Fruit fly (Drosophila melanogaster) whole organism, embryonic: Measurements from ENCODE around the gene CG43251.

Source experiments
- Adf1 ChIP-seq: fragments of 200-800 bp; sonication (Bioruptor generic); IDR thresholded peaks from 2 replicates; pipeline ENCODE4 v1.3.6; 2022; ENCODE audit warnings: missing biosample characterization, missing genetic modification characterization
- Asciz ChIP-seq: fragments of 200-800 bp; sonication (Bioruptor generic); optimal IDR thresholded peaks from 2 replicates; lab custom pipeline; 2017; ENCODE audit warnings: missing biosample characterization, mild to moderate bottlenecking, missing genetic modification characterization, missing genetic modification reagents
- Atf6 ChIP-seq: fragments of 200-800 bp; sonication (Bioruptor generic); IDR thresholded peaks from 2 replicates; pipeline ENCODE4 v1.3.6; 2022; ENCODE audit warnings: missing biosample characterization, missing genetic modification characterization
- B-H2 ChIP-seq: fragments of 200-800 bp; sonication (Bioruptor generic); optimal IDR thresholded peaks from 2 replicates; lab custom pipeline; 2018; ENCODE audit warnings: missing biosample characterization, mild to moderate bottlenecking, missing genetic modification characterization
- CG10267 ChIP-seq: fragments of 200-800 bp; sonication (Bioruptor generic); optimal IDR thresholded peaks from 2 replicates; lab custom pipeline; 2018; ENCODE audit warnings: missing biosample characterization, mild to moderate bottlenecking, missing genetic modification characterization, moderate library complexity
- CG10654 ChIP-seq: fragments of 200-800 bp; sonication (Bioruptor generic); optimal IDR thresholded peaks from 2 replicates; lab custom pipeline; 2016; ENCODE audit warnings: missing biosample characterization, missing genetic modification characterization
- CG11085 ChIP-seq: fragments of 200-800 bp; sonication (Bioruptor generic); IDR thresholded peaks from 2 replicates; pipeline ENCODE4 v1.3.6; 2022; ENCODE audit warnings: missing biosample characterization, missing genetic modification characterization
- CG11093 ChIP-seq: fragments of 200-800 bp; sonication (Bioruptor generic); IDR thresholded peaks from 3 replicates; pipeline ENCODE4 v1.3.6; 2022; ENCODE audit warnings: missing biosample characterization, missing genetic modification characterization
- CG11247 ChIP-seq: fragments of 200-800 bp; sonication (Bioruptor generic); IDR thresholded peaks from 2 replicates; pipeline ENCODE4 v1.3.6; 2022; ENCODE audit warnings: missing biosample characterization, missing genetic modification characterization
- CG11504 ChIP-seq: fragments of 200-800 bp; sonication (Bioruptor generic); optimal IDR thresholded peaks from 3 replicates; lab custom pipeline; 2019; ENCODE audit warnings: missing biosample characterization, mild to moderate bottlenecking, missing genetic modification characterization, moderate library complexity
- CG11695 ChIP-seq: fragments of 200-800 bp; sonication (Bioruptor generic); IDR thresholded peaks from 3 replicates; pipeline ENCODE4 v1.3.6; 2022; ENCODE audit warnings: missing biosample characterization, missing genetic modification characterization
- CG12391 ChIP-seq: fragments of 200-800 bp; sonication (Bioruptor generic); optimal IDR thresholded peaks from 3 replicates; lab custom pipeline; 2018; ENCODE audit warnings: missing biosample characterization, mild to moderate bottlenecking, missing genetic modification characterization, moderate library complexity
- CG12942 ChIP-seq: fragments of 200-800 bp; sonication (Bioruptor generic); optimal IDR thresholded peaks from 3 replicates; lab custom pipeline; 2016; ENCODE audit warnings: missing biosample characterization, missing genetic modification characterization
- CG14014 ChIP-seq: fragments of 200-800 bp; sonication (Bioruptor generic); IDR thresholded peaks from 2 replicates; pipeline ENCODE4 v1.3.6; 2022; ENCODE audit warnings: missing biosample characterization, missing genetic modification characterization
- CG17328 ChIP-seq: fragments of 200-800 bp; sonication (Bioruptor generic); IDR thresholded peaks from 2 replicates; pipeline ENCODE4 v1.3.6; 2022; ENCODE audit warnings: missing biosample characterization, missing genetic modification characterization
- CG31388 ChIP-seq: fragments of 200-800 bp; sonication (Bioruptor generic); optimal IDR thresholded peaks from 2 replicates; lab custom pipeline; 2016; ENCODE audit warnings: missing biosample characterization, missing genetic modification characterization
- CG6654 ChIP-seq: fragments of 200-800 bp; sonication (Bioruptor generic); optimal IDR thresholded peaks from 2 replicates; lab custom pipeline; 2017; ENCODE audit warnings: missing biosample characterization, mild to moderate bottlenecking, missing genetic modification characterization
- CG8290 ChIP-seq, 3 experiments: fragments of 200-800 bp; sonication (Bioruptor generic); optimal IDR thresholded peaks; 2 replicates each; lab custom pipeline; 2016 to 2019; ENCODE audit warnings: missing biosample characterization in 3 of 3, missing genetic modification characterization in 3 of 3, mild to moderate bottlenecking in 2 of 3, moderate library complexity in 1 of 3
- CG9609 ChIP-seq: fragments of 200-800 bp; sonication (Bioruptor generic); optimal IDR thresholded peaks from 3 replicates; lab custom pipeline; 2016; ENCODE audit warnings: missing biosample characterization, missing genetic modification characterization
- CHES-1-like ChIP-seq: fragments of 200-800 bp; sonication (Bioruptor generic); optimal IDR thresholded peaks from 2 replicates; lab custom pipeline; 2016; ENCODE audit warnings: missing biosample characterization, missing genetic modification characterization
- Dll ChIP-seq: fragments of 200-800 bp; sonication (Bioruptor generic); IDR thresholded peaks from 4 replicates; pipeline ENCODE4 v1.3.6; 2022; ENCODE audit warnings: missing biosample characterization, missing genetic modification characterization; ENCODE audit not compliant: partially characterized antibody
- Doc3 ChIP-seq: fragments of 200-800 bp; sonication (Bioruptor generic); IDR thresholded peaks from 3 replicates; pipeline ENCODE4 v1.3.6; 2022; ENCODE audit warnings: missing biosample characterization, missing genetic modification characterization; ENCODE audit not compliant: partially characterized antibody
- Elba2 ChIP-seq: fragments of 200-800 bp; sonication (Bioruptor generic); optimal IDR thresholded peaks from 3 replicates; lab custom pipeline; 2016; ENCODE audit warnings: missing biosample characterization, missing genetic modification characterization
- Ets65A ChIP-seq: fragments of 200-800 bp; sonication (Bioruptor generic); peaks from one replicate; lab custom pipeline; 2016; ENCODE audit warnings: missing biosample characterization, missing genetic modification characterization
- Ets97D ChIP-seq: fragments of 200-800 bp; sonication (Bioruptor generic); optimal IDR thresholded peaks from 3 replicates; lab custom pipeline; 2016; ENCODE audit warnings: missing biosample characterization, missing genetic modification characterization
- Med ChIP-seq: fragments of 200-800 bp; sonication (Bioruptor generic); peaks from one replicate; lab custom pipeline; 2016; ENCODE audit warnings: missing biosample characterization, missing genetic modification characterization, mild to moderate bottlenecking, inconsistent platforms, moderate library complexity
- Mrtf ChIP-seq: fragments of 200-800 bp; sonication (Bioruptor generic); IDR thresholded peaks from 3 replicates; pipeline ENCODE4 v1.3.6; 2022; ENCODE audit warnings: missing biosample characterization, missing genetic modification characterization
- Oli ChIP-seq: fragments of 200-800 bp; sonication (Bioruptor generic); optimal IDR thresholded peaks from 2 replicates; lab custom pipeline; 2018; ENCODE audit warnings: missing biosample characterization, mild to moderate bottlenecking, missing genetic modification characterization, moderate library complexity
- Rfx ChIP-seq: fragments of 200-800 bp; sonication (Bioruptor generic); IDR thresholded peaks from 2 replicates; pipeline ENCODE4 v1.3.6; 2022; ENCODE audit warnings: missing biosample characterization, missing genetic modification characterization
- ab ChIP-seq: fragments of 200-800 bp; sonication (Bioruptor generic); optimal IDR thresholded peaks from 2 replicates; lab custom pipeline; 2016; ENCODE audit warnings: missing biosample characterization, missing genetic modification characterization
- al ChIP-seq: fragments of 200-800 bp; sonication (Bioruptor generic); IDR thresholded peaks from 2 replicates; pipeline ENCODE4 v1.3.6; 2022; ENCODE audit warnings: missing biosample characterization, missing genetic modification characterization
- amos ChIP-seq: fragments of 200-800 bp; sonication (Bioruptor generic); IDR thresholded peaks from 2 replicates; pipeline ENCODE4 v1.3.6; 2022; ENCODE audit warnings: missing biosample characterization, missing genetic modification characterization; ENCODE audit not compliant: partially characterized antibody
- ara ChIP-seq: fragments of 200-800 bp; sonication (Bioruptor generic); IDR thresholded peaks from 2 replicates; pipeline ENCODE4 v1.3.6; 2022; ENCODE audit warnings: missing biosample characterization, missing genetic modification characterization
- ash1 ChIP-seq: fragments of 200-800 bp; sonication (Bioruptor generic); optimal IDR thresholded peaks from 2 replicates; lab custom pipeline; 2018; ENCODE audit warnings: missing biosample characterization, mild to moderate bottlenecking, missing genetic modification characterization
- cg ChIP-seq: fragments of 200-800 bp; sonication (Bioruptor generic); optimal IDR thresholded peaks from 3 replicates; lab custom pipeline; 2019; ENCODE audit warnings: missing biosample characterization, mild to moderate bottlenecking, missing genetic modification characterization, moderate library complexity
- crc ChIP-seq: fragments of 200-800 bp; sonication (Bioruptor generic); optimal IDR thresholded peaks from 2 replicates; lab custom pipeline; 2016; ENCODE audit warnings: missing biosample characterization, missing genetic modification characterization
- dmrt11E ChIP-seq: fragments of 200-800 bp; sonication (Bioruptor generic); optimal IDR thresholded peaks from 3 replicates; lab custom pipeline; 2018; ENCODE audit warnings: missing biosample characterization, mild to moderate bottlenecking, missing genetic modification characterization, moderate library complexity
- emc ChIP-seq: fragments of 200-800 bp; sonication (Bioruptor generic); optimal IDR thresholded peaks from 2 replicates; lab custom pipeline; 2016; ENCODE audit warnings: missing biosample characterization, missing genetic modification characterization
- ewg ChIP-seq: fragments of 200-800 bp; sonication (Bioruptor generic); optimal IDR thresholded peaks from 3 replicates; lab custom pipeline; 2017; ENCODE audit warnings: mild to moderate bottlenecking, missing biosample characterization, missing genetic modification reagents, missing genetic modification characterization
- gro ChIP-seq: fragments of 200-800 bp; sonication (Bioruptor generic); optimal IDR thresholded peaks from 2 replicates; lab custom pipeline; 2016; ENCODE audit warnings: missing biosample characterization, missing genetic modification characterization
- gsb-n ChIP-seq: fragments of 200-800 bp; sonication (Bioruptor generic); optimal IDR thresholded peaks from 3 replicates; lab custom pipeline; 2018; ENCODE audit warnings: missing biosample characterization, mild to moderate bottlenecking, missing genetic modification characterization
- lov ChIP-seq, 2 experiments: fragments of 200-800 bp in 1 of 2; fragments of >200 bp in 1 of 2; sonication (Bioruptor generic) in 1 of 2; IDR thresholded peaks in 1 of 2; optimal IDR thresholded peaks in 1 of 2; 2 replicates in 1 of 2; 3 replicates in 1 of 2; pipeline versions ENCODE4 v1.3.6 to Lab custom; 2017 to 2022; ENCODE audit warnings: missing biosample characterization in 1 of 2, missing genetic modification characterization in 1 of 2
- rib ChIP-seq: fragments of 200-800 bp; sonication (Bioruptor generic); IDR thresholded peaks from 2 replicates; pipeline ENCODE4 v1.3.6; 2022; ENCODE audit warnings: missing biosample characterization, missing genetic modification characterization
- schlank ChIP-seq: fragments of 200-800 bp; sonication (Bioruptor generic); optimal IDR thresholded peaks from 2 replicates; lab custom pipeline; 2018; ENCODE audit warnings: missing biosample characterization, mild to moderate bottlenecking, missing genetic modification characterization
- sd ChIP-seq: fragments of 200-800 bp; sonication (Bioruptor generic); optimal IDR thresholded peaks from 3 replicates; lab custom pipeline; 2018; ENCODE audit warnings: missing biosample characterization, mild to moderate bottlenecking, missing genetic modification characterization, moderate library complexity
- shn ChIP-seq: fragments of 200-800 bp; sonication (Bioruptor generic); optimal IDR thresholded peaks from 3 replicates; lab custom pipeline; 2016; ENCODE audit warnings: missing biosample characterization, missing genetic modification characterization
- stc ChIP-seq: fragments of 200-800 bp; sonication (Bioruptor generic); IDR thresholded peaks from 2 replicates; pipeline ENCODE4 v1.3.6; 2022; ENCODE audit warnings: missing biosample characterization, missing genetic modification characterization
- trem ChIP-seq: fragments of 200-800 bp; optimal IDR thresholded peaks from 3 replicates; lab custom pipeline; 2019; ENCODE audit warnings: missing biosample characterization, mild to moderate bottlenecking, missing genetic modification characterization, moderate library complexity
- tup ChIP-seq: fragments of 200-800 bp; sonication (Bioruptor generic); optimal IDR thresholded peaks from 2 replicates; lab custom pipeline; 2016; ENCODE audit warnings: missing biosample characterization, mild to moderate bottlenecking, missing genetic modification characterization, moderate library complexity

The CG43251 gene

dm6 chr3L:20733530-20734257, 25.0 kb upstream of the CG43251 start (continued):
- no peak for TF ChIP-seq gsb-n (tag; lab: Kevin White, UChicago)
- TF ChIP-seq CG12942 (GFP tag; lab: Kevin White, UChicago), result no peak
- peak; percentile 35 for TF ChIP-seq cg (GFP tag; lab: Kevin White, UChicago)
- TF ChIP-seq B-H2 (GFP tag; lab: Kevin White, UChicago), result no peak
- no peak for TF ChIP-seq tup
- TF ChIP-seq CG11247 (GFP tag; lab: Robert Waterston, UW), result no peak
- no peak for TF ChIP-seq stc (GFP tag; lab: Robert Waterston, UW)
- TF ChIP-seq CG6654, result no peak
- TF ChIP-seq CG11085 (GFP tag; lab: Robert Waterston, UW), result no peak
- TF ChIP-seq Doc3 (GFP tag; lab: Robert Waterston, UW), result no peak
- no peak for TF ChIP-seq Asciz
- no peak for TF ChIP-seq CG10654
- TF ChIP-seq CG11093 (GFP tag; lab: Robert Waterston, UW), result no peak
- no peak for TF ChIP-seq Elba2 (GFP tag; lab: Kevin White, UChicago)
- TF ChIP-seq CHES-1-like (GFP tag; lab: Kevin White, UChicago), result no peak
- no peak for TF ChIP-seq gro (GFP tag; lab: Kevin White, UChicago)
- 0 out of 2 replicates have a peak, but pooled peaks have one; percentile 24 for TF ChIP-seq rib (GFP tag; lab: Robert Waterston, UW)
- peak; percentile 31 for TF ChIP-seq Ets65A (GFP tag; lab: Kevin White, UChicago)
- TF ChIP-seq CG17328 (GFP tag; lab: Robert Waterston, UW), result no peak
- TF ChIP-seq Rfx (GFP tag; lab: Robert Waterston, UW), result peak; percentile 59; the same call in 1 of the 2 replicates
- peak; percentile 9 for TF ChIP-seq sd (tag; lab: Kevin White, UChicago)
- TF ChIP-seq CG8290 (GFP tag; optimal IDR thresholded peaks at IDR 0.05; lab: Kevin White, UChicago), result no peak
- peak in 1 of 2 experiments; percentile 17 for TF ChIP-seq CG8290 (tag; optimal IDR thresholded peaks at IDR 0.05; lab: Kevin White, UChicago)
- peak; percentile 24; the same call in 1 of the 2 replicates for TF ChIP-seq CG14014 (GFP tag; lab: Robert Waterston, UW)
- TF ChIP-seq ara, result no peak
- no peak for TF ChIP-seq CG11695 (GFP tag; lab: Robert Waterston, UW)
- TF ChIP-seq schlank (tag; lab: Kevin White, UChicago), result no peak
- TF ChIP-seq Mrtf, result no peak
- no peak for TF ChIP-seq CG10267 (tag; lab: Kevin White, UChicago)
- TF ChIP-seq ewg (GFP tag; lab: Kevin White, UChicago), result no peak
- TF ChIP-seq emc, result no peak
- TF ChIP-seq amos (GFP tag; lab: Robert Waterston, UW), result no peak
- peak; percentile 52 for TF ChIP-seq Med (GFP tag; lab: Kevin White, UChicago)
- TF ChIP-seq crc (GFP tag; lab: Kevin White, UChicago), result no peak
- no peak for TF ChIP-seq dmrt11E (tag; lab: Kevin White, UChicago)
- TF ChIP-seq Ets97D, result no peak
- no peak for TF ChIP-seq Dll (GFP tag; lab: Robert Waterston, UW)
- no peak for TF ChIP-seq ab
- TF ChIP-seq CG12391 (tag; lab: Kevin White, UChicago), result no peak
- TF ChIP-seq shn, result no peak
- TF ChIP-seq lov (optimal IDR thresholded peaks at IDR 0.05; lab: Kevin White, UChicago), result no peak
- no peak for TF ChIP-seq lov (GFP tag; IDR thresholded peaks at IDR 0.05; lab: Robert Waterston, UW)
- no peak for TF ChIP-seq CG31388 (GFP tag; lab: Kevin White, UChicago)
- TF ChIP-seq Oli (tag; lab: Kevin White, UChicago), result no peak
- TF ChIP-seq CG11504 (tag; lab: Kevin White, UChicago), result no peak
- no peak for TF ChIP-seq ash1
- TF ChIP-seq Atf6 (GFP tag; lab: Robert Waterston, UW), result no peak
- TF ChIP-seq al (GFP tag; lab: Robert Waterston, UW), result no peak
- no peak for TF ChIP-seq trem
- TF ChIP-seq CG9609 (GFP tag; lab: Kevin White, UChicago), result no peak
- TF ChIP-seq Adf1 (GFP tag; lab: Robert Waterston, UW), result peak; percentile 25; the same call in 1 of the 2 replicates
